Worm (Caenorhabditis elegans): ENCODE data around the gene znf-593.

ce11 chrIII:11891335-11891734 is 27.2 kb downstream of the znf-593 start, which contains the start of gene faah-5:
- TF ChIP-seq F26F4.8 (GFP tag; conservative IDR thresholded peaks at IDR 0.05) (no peak), pqm-1 (tag; optimal IDR thresholded peaks at IDR 0.05) (no peak), gei-8 (GFP tag; optimal IDR thresholded peaks at IDR 0.05) (no peak), lin-13 (GFP tag; optimal IDR thresholded peaks at IDR 0.05) (no peak), daf-12 (tag; optimal IDR thresholded peaks at IDR 0.05) (no peak), dpl-1 (GFP tag; optimal IDR thresholded peaks at IDR 0.05) (no peak), ceh-20 (GFP tag; IDR thresholded peaks at IDR 0.05) (no peak), nhr-6 (tag; optimal IDR thresholded peaks at IDR 0.05) (no peak), ceh-82 (tag; optimal IDR thresholded peaks at IDR 0.05) (no peak)
